Fruit fly (Drosophila melanogaster) whole organism, embryonic: Measurements from ENCODE around the gene Phae1.

Source experiments
- ATbp ChIP-seq: fragments of 200-800 bp; sonication (Bioruptor generic); optimal IDR thresholded peaks from 2 replicates; lab custom pipeline; 2017; ENCODE audit warnings: missing biosample characterization, mild to moderate bottlenecking, missing genetic modification characterization, missing genetic modification reagents
- Blimp-1 ChIP-seq: fragments of 200-800 bp; sonication (Bioruptor generic); optimal IDR thresholded peaks from 3 replicates; lab custom pipeline; 2018; ENCODE audit warnings: missing biosample characterization, missing genetic modification characterization, mild to moderate bottlenecking, moderate library complexity, missing genetic modification reagents
- CG10431 ChIP-seq: fragments of 200-800 bp; sonication (Bioruptor generic); optimal IDR thresholded peaks from 3 replicates; lab custom pipeline; 2018; ENCODE audit warnings: missing biosample characterization, mild to moderate bottlenecking, missing genetic modification characterization
- CG10543 ChIP-seq: fragments of 200-800 bp; sonication (Bioruptor generic); optimal IDR thresholded peaks from 3 replicates; lab custom pipeline; 2017; ENCODE audit warnings: missing biosample characterization, mild to moderate bottlenecking, missing genetic modification characterization, moderate library complexity
- CG14050 ChIP-seq: fragments of 200-800 bp; sonication (Bioruptor generic); IDR thresholded peaks from 3 replicates; pipeline ENCODE4 v1.3.6; 2022; ENCODE audit warnings: missing biosample characterization, missing genetic modification characterization
- CG14710 ChIP-seq: fragments of 200-800 bp; sonication (Bioruptor generic); optimal IDR thresholded peaks from 3 replicates; lab custom pipeline; 2019; ENCODE audit warnings: missing biosample characterization, mild to moderate bottlenecking, missing genetic modification characterization, moderate library complexity
- CG17385 ChIP-seq: fragments of 200-800 bp; sonication (Bioruptor generic); optimal IDR thresholded peaks from 3 replicates; lab custom pipeline; 2018; ENCODE audit warnings: missing biosample characterization, mild to moderate bottlenecking, missing genetic modification characterization
- CG30020 ChIP-seq: fragments of 200-800 bp; optimal IDR thresholded peaks from 2 replicates; lab custom pipeline; 2019; ENCODE audit warnings: missing biosample characterization, mild to moderate bottlenecking, missing genetic modification characterization, moderate library complexity
- CG31224 ChIP-seq: fragments of 200-800 bp; sonication (Bioruptor generic); IDR thresholded peaks from 2 replicates; pipeline ENCODE4 v1.3.6; 2022; ENCODE audit warnings: missing biosample characterization, missing genetic modification characterization
- CG3726 ChIP-seq: fragments of 200-800 bp; sonication (Bioruptor generic); IDR thresholded peaks from 3 replicates; pipeline ENCODE4, ENCODE4 v1.3.6; 2022; ENCODE audit warnings: missing biosample characterization, missing genetic modification characterization
- CG5180 ChIP-seq: fragments of 200-800 bp; sonication (Bioruptor generic); optimal IDR thresholded peaks from 3 replicates; lab custom pipeline; 2017; ENCODE audit warnings: missing biosample characterization, missing genetic modification characterization, mild to moderate bottlenecking, moderate library complexity, missing genetic modification reagents
- CG6254 ChIP-seq: fragments of 200-800 bp; sonication (Bioruptor generic); optimal IDR thresholded peaks from 3 replicates; lab custom pipeline; 2017; ENCODE audit warnings: mild to moderate bottlenecking, missing biosample characterization, missing genetic modification reagents, missing genetic modification characterization
- CG8478 ChIP-seq: fragments of >200 bp; optimal IDR thresholded peaks from 2 replicates; lab custom pipeline; 2018
- CG8765 ChIP-seq: fragments of 200-800 bp; sonication (Bioruptor generic); IDR thresholded peaks from 2 replicates; pipeline ENCODE4 v1.3.6; 2022; ENCODE audit warnings: missing biosample characterization, missing genetic modification characterization
- CG9727 ChIP-seq: fragments of 200-800 bp; sonication (Bioruptor generic); optimal IDR thresholded peaks from 3 replicates; lab custom pipeline; 2017; ENCODE audit warnings: missing biosample characterization, mild to moderate bottlenecking, missing genetic modification characterization
- Deaf1 ChIP-seq: fragments of 200-800 bp; optimal IDR thresholded peaks from 3 replicates; lab custom pipeline; 2019; ENCODE audit warnings: missing biosample characterization, mild to moderate bottlenecking, missing genetic modification characterization, moderate library complexity
- Dek ChIP-seq: fragments of 200-800 bp; sonication (Bioruptor generic); optimal IDR thresholded peaks from 3 replicates; lab custom pipeline; 2019; ENCODE audit warnings: missing biosample characterization, mild to moderate bottlenecking, missing genetic modification characterization, moderate library complexity
- Dip3 ChIP-seq: fragments of 200-800 bp; sonication (Bioruptor generic); optimal IDR thresholded peaks from 3 replicates; lab custom pipeline; 2016; ENCODE audit warnings: missing biosample characterization, missing genetic modification characterization
- Elba2 ChIP-seq: fragments of 200-800 bp; sonication (Bioruptor generic); optimal IDR thresholded peaks from 3 replicates; lab custom pipeline; 2016; ENCODE audit warnings: missing biosample characterization, missing genetic modification characterization
- Fer2 ChIP-seq: fragments of 200-800 bp; sonication (Bioruptor generic); optimal IDR thresholded peaks from 2 replicates; lab custom pipeline; 2018; ENCODE audit warnings: missing biosample characterization, mild to moderate bottlenecking, missing genetic modification characterization, moderate library complexity
- Gug ChIP-seq: fragments of 200-800 bp; sonication (Bioruptor generic); IDR thresholded peaks from 4 replicates; pipeline ENCODE4 v1.3.6; 2022; ENCODE audit warnings: missing biosample characterization, missing genetic modification characterization
- Hand ChIP-seq: fragments of 200-800 bp; sonication (Bioruptor generic); optimal IDR thresholded peaks from 2 replicates; lab custom pipeline; 2017; ENCODE audit warnings: mild to moderate bottlenecking, missing biosample characterization, missing genetic modification reagents, missing genetic modification characterization
- Hmr ChIP-seq: fragments of 200-800 bp; sonication (Bioruptor generic); optimal IDR thresholded peaks from 3 replicates; lab custom pipeline; 2017; ENCODE audit warnings: mild to moderate bottlenecking, missing biosample characterization, missing genetic modification reagents, missing genetic modification characterization
- Mes4 ChIP-seq: fragments of 200-800 bp; sonication (Bioruptor generic); optimal IDR thresholded peaks from 2 replicates; lab custom pipeline; 2016; ENCODE audit warnings: missing biosample characterization, missing genetic modification characterization
- NK7.1 ChIP-seq: fragments of 200-800 bp; sonication (Bioruptor generic); optimal IDR thresholded peaks from 3 replicates; lab custom pipeline; 2016; ENCODE audit warnings: missing biosample characterization, missing genetic modification characterization
- Opbp ChIP-seq: fragments of 200-800 bp; sonication (Bioruptor generic); IDR thresholded peaks from 3 replicates; pipeline ENCODE4 v1.3.6; 2022; ENCODE audit warnings: missing biosample characterization, missing genetic modification characterization; ENCODE audit not compliant: partially characterized antibody
- Six4 ChIP-seq: fragments of 200-800 bp; sonication (Bioruptor generic); optimal IDR thresholded peaks from 2 replicates; lab custom pipeline; 2016; ENCODE audit warnings: missing biosample characterization, missing genetic modification characterization
- bsh ChIP-seq, 2 experiments: fragments of 200-800 bp; sonication (Bioruptor generic); optimal IDR thresholded peaks; 2 replicates each; lab custom pipeline; 2017 to 2018; ENCODE audit warnings: mild to moderate bottlenecking in 2 of 2, missing biosample characterization in 2 of 2, missing genetic modification characterization in 2 of 2, moderate library complexity in 1 of 2
- ci ChIP-seq: fragments of 200-800 bp; sonication (Bioruptor generic); IDR thresholded peaks from 3 replicates; pipeline ENCODE4 v1.3.6; 2022; ENCODE audit warnings: missing biosample characterization, missing genetic modification characterization
- crol ChIP-seq: fragments of 200-800 bp; sonication (Bioruptor generic); IDR thresholded peaks from 2 replicates; pipeline ENCODE4 v1.3.6; 2022; ENCODE audit warnings: missing biosample characterization, missing genetic modification characterization
- da ChIP-seq: fragments of 200-800 bp; sonication (Bioruptor generic); optimal IDR thresholded peaks from 2 replicates; lab custom pipeline; 2016; ENCODE audit warnings: missing biosample characterization, missing genetic modification characterization
- dan ChIP-seq: fragments of 200-800 bp; sonication (Bioruptor generic); IDR thresholded peaks from 2 replicates; pipeline ENCODE4 v1.3.6; 2022; ENCODE audit warnings: missing biosample characterization, missing genetic modification characterization
- disco-r ChIP-seq: fragments of 200-800 bp; sonication (Bioruptor generic); optimal IDR thresholded peaks from 2 replicates; lab custom pipeline; 2016; ENCODE audit warnings: missing biosample characterization, missing genetic modification characterization
- dmrt11E ChIP-seq: fragments of 200-800 bp; sonication (Bioruptor generic); optimal IDR thresholded peaks from 3 replicates; lab custom pipeline; 2018; ENCODE audit warnings: missing biosample characterization, mild to moderate bottlenecking, missing genetic modification characterization, moderate library complexity
- emc ChIP-seq: fragments of 200-800 bp; sonication (Bioruptor generic); optimal IDR thresholded peaks from 2 replicates; lab custom pipeline; 2016; ENCODE audit warnings: missing biosample characterization, missing genetic modification characterization
- ems ChIP-seq: fragments of 200-800 bp; sonication (Bioruptor generic); optimal IDR thresholded peaks from 3 replicates; lab custom pipeline; 2016; ENCODE audit warnings: missing biosample characterization, missing genetic modification characterization
- gce ChIP-seq: fragments of 200-800 bp; sonication (Bioruptor generic); IDR thresholded peaks from 3 replicates; pipeline ENCODE4 v1.3.6; 2022; ENCODE audit warnings: missing biosample characterization, missing genetic modification characterization
- gcm2 ChIP-seq: fragments of 200-800 bp; sonication (Bioruptor generic); optimal IDR thresholded peaks from 2 replicates; lab custom pipeline; 2016; ENCODE audit warnings: missing biosample characterization, missing genetic modification characterization
- grau ChIP-seq: fragments of 200-800 bp; optimal IDR thresholded peaks from 3 replicates; lab custom pipeline; 2019; ENCODE audit warnings: missing biosample characterization, mild to moderate bottlenecking, missing genetic modification characterization, moderate library complexity
- gro ChIP-seq: fragments of 200-800 bp; sonication (Bioruptor generic); optimal IDR thresholded peaks from 2 replicates; lab custom pipeline; 2016; ENCODE audit warnings: missing biosample characterization, missing genetic modification characterization
- hb ChIP-seq: fragments of 200-800 bp; sonication (Bioruptor generic); IDR thresholded peaks from 3 replicates; pipeline ENCODE4 v1.3.6; 2022; ENCODE audit warnings: missing biosample characterization, missing genetic modification characterization; ENCODE audit not compliant: partially characterized antibody
- hbn ChIP-seq: fragments of 200-800 bp; sonication (Bioruptor generic); IDR thresholded peaks from 2 replicates; pipeline ENCODE4 v1.3.6; 2022; ENCODE audit warnings: missing biosample characterization, missing genetic modification characterization; ENCODE audit not compliant: partially characterized antibody
- jing ChIP-seq: fragments of 200-800 bp; sonication (Bioruptor generic); optimal IDR thresholded peaks from 2 replicates; lab custom pipeline; 2018; ENCODE audit warnings: missing biosample characterization, mild to moderate bottlenecking, missing genetic modification characterization
- knrl ChIP-seq: fragments of 200-800 bp; sonication (Bioruptor generic); IDR thresholded peaks from 3 replicates; pipeline ENCODE4 v1.3.6; 2022; ENCODE audit warnings: missing biosample characterization, missing genetic modification characterization; ENCODE audit not compliant: partially characterized antibody
- otp ChIP-seq: fragments of 200-800 bp; sonication (Bioruptor generic); IDR thresholded peaks from 3 replicates; pipeline ENCODE4, ENCODE4 v1.3.6; 2022; ENCODE audit warnings: missing biosample characterization, missing genetic modification characterization
- sima ChIP-seq: fragments of 200-800 bp; sonication (Bioruptor generic); optimal IDR thresholded peaks from 2 replicates; lab custom pipeline; 2016; ENCODE audit warnings: missing biosample characterization, missing genetic modification characterization
- sisA ChIP-seq: fragments of 200-800 bp; sonication (Bioruptor generic); IDR thresholded peaks from 2 replicates; pipeline ENCODE4 v1.3.6; 2022; ENCODE audit warnings: missing biosample characterization, missing genetic modification characterization
- sna ChIP-seq: fragments of 200-800 bp; sonication (Bioruptor generic); IDR thresholded peaks from 2 replicates; pipeline ENCODE4 v1.3.6; 2022; ENCODE audit warnings: missing biosample characterization, missing genetic modification characterization; ENCODE audit not compliant: partially characterized antibody
- trem ChIP-seq: fragments of 200-800 bp; optimal IDR thresholded peaks from 3 replicates; lab custom pipeline; 2019; ENCODE audit warnings: missing biosample characterization, mild to moderate bottlenecking, missing genetic modification characterization, moderate library complexity
- zen2 ChIP-seq: fragments of 200-800 bp; sonication (Bioruptor generic); IDR thresholded peaks from 3 replicates; pipeline ENCODE4 v1.3.6; 2022; ENCODE audit warnings: missing biosample characterization, missing genetic modification characterization; ENCODE audit not compliant: partially characterized antibody

The Phae1 gene

dm6 chr2L:12065683-12066386 is 43.4 kb upstream of the Phae1 start (continued):
- TF ChIP-seq Hand = no peak
- TF ChIP-seq CG8478 (lab: Kevin White, UChicago) = no peak
- TF ChIP-seq hb (GFP tag; lab: Robert Waterston, UW) = no peak
- TF ChIP-seq CG5180 = no peak
- TF ChIP-seq emc (GFP tag; lab: Kevin White, UChicago) = no peak
- TF ChIP-seq CG31224 (GFP tag; lab: Robert Waterston, UW) = no peak
- TF ChIP-seq knrl (GFP tag; lab: Robert Waterston, UW) = no peak
- no peak for TF ChIP-seq Fer2
- TF ChIP-seq dan (GFP tag; lab: Robert Waterston, UW) = no peak
- TF ChIP-seq CG17385 = peak; percentile 9
- TF ChIP-seq CG6254 (GFP tag; lab: Kevin White, UChicago) = peak; percentile 69
- TF ChIP-seq disco-r (GFP tag; lab: Kevin White, UChicago) = no peak
- no peak for TF ChIP-seq sna (GFP tag; lab: Robert Waterston, UW)
- TF ChIP-seq CG14710 (tag; lab: Kevin White, UChicago) = peak; percentile 71
- TF ChIP-seq ems (GFP tag; lab: Kevin White, UChicago) = no peak
- no peak for TF ChIP-seq hbn (GFP tag; lab: Robert Waterston, UW)
- no peak for TF ChIP-seq gro
- TF ChIP-seq dmrt11E = peak; percentile 83
- no peak for TF ChIP-seq CG14050 (GFP tag; lab: Robert Waterston, UW)
- TF ChIP-seq ci = no peak
- peak; percentile 23 for TF ChIP-seq trem (tag; lab: Kevin White, UChicago)
- no peak for TF ChIP-seq Dek (tag; lab: Kevin White, UChicago)
- TF ChIP-seq bsh (GFP tag; optimal IDR thresholded peaks at IDR 0.05; lab: Kevin White, UChicago) = peak; percentile 64 to 92
- no peak for TF ChIP-seq NK7.1 (GFP tag; lab: Kevin White, UChicago)
- peak; percentile 45 for TF ChIP-seq grau (tag; lab: Kevin White, UChicago)
- TF ChIP-seq sisA (GFP tag; lab: Robert Waterston, UW) = no peak
- TF ChIP-seq jing = no peak
- no peak for TF ChIP-seq sima (GFP tag; lab: Kevin White, UChicago)
- peak; percentile 64 for TF ChIP-seq CG9727 (GFP tag; lab: Kevin White, UChicago)
- peak; percentile 13 for TF ChIP-seq CG30020 (tag; lab: Kevin White, UChicago)
- TF ChIP-seq Deaf1 (tag; lab: Kevin White, UChicago) = no peak
- TF ChIP-seq da = no peak
- TF ChIP-seq CG10431 = no peak
- no peak for TF ChIP-seq Mes4 (GFP tag; lab: Kevin White, UChicago)
- no peak for TF ChIP-seq gcm2
- TF ChIP-seq Dip3 = no peak
- TF ChIP-seq ATbp (GFP tag; lab: Kevin White, UChicago) = peak; percentile 38
- peak; percentile 90 for TF ChIP-seq Blimp-1 (GFP tag; lab: Kevin White, UChicago)
- TF ChIP-seq Hmr (GFP tag; lab: Kevin White, UChicago) = no peak
- no peak for TF ChIP-seq Six4 (GFP tag; lab: Kevin White, UChicago)
- TF ChIP-seq CG10543 = no peak
- TF ChIP-seq Elba2 (GFP tag; lab: Kevin White, UChicago) = no peak
- no peak for TF ChIP-seq Opbp (GFP tag; lab: Robert Waterston, UW)
- TF ChIP-seq crol (GFP tag; lab: Robert Waterston, UW) = no peak
- no peak for TF ChIP-seq Gug (GFP tag; lab: Robert Waterston, UW)
- TF ChIP-seq otp (GFP tag; lab: Robert Waterston, UW) = no peak
- TF ChIP-seq CG8765 = no peak
- TF ChIP-seq gce (GFP tag; lab: Robert Waterston, UW) = no peak
- TF ChIP-seq zen2 (GFP tag; lab: Robert Waterston, UW) = no peak
- no peak for TF ChIP-seq CG3726 (GFP tag; lab: Robert Waterston, UW)
